Fruit fly (Drosophila melanogaster): ENCODE results near the gene CG31675.

Gene CG31675

dm6 chr2L:20867381-20867780, at the start of gene CG31675:
TSS of gene CG31675 (plus strand) at chr2L:20867755.
- TF ChIP-seq noc (tag; optimal IDR thresholded peaks at IDR 0.05): no peak

- no peak for TF ChIP-seq noc (tag; optimal IDR thresholded peaks at IDR 0.05)
Measured at dm6 chr2L:20818432-20818831, 49.1 kb upstream of the CG31675 start, which contains the start of gene CheB38a. TSS of gene CheB38a (minus strand) at chr2L:20818532.

- TF ChIP-seq noc (tag; optimal IDR thresholded peaks at IDR 0.05): no peak
Measured at dm6 chr2L:20820767-20821166, 46.8 kb upstream of the CG31675 start, which contains the start of gene CheB38c. TSS of gene CheB38c (minus strand) at chr2L:20820867.

dm6 chr2L:20821249-20822024, 46.1 kb upstream of the CG31675 start:
- no peak for TF ChIP-seq noc (tag; optimal IDR thresholded peaks at IDR 0.05)

dm6 chr2L:20822025-20822371, 45.6 kb upstream of the CG31675 start:
- TF ChIP-seq noc (tag; optimal IDR thresholded peaks at IDR 0.05): no peak

- TF ChIP-seq noc (tag; optimal IDR thresholded peaks at IDR 0.05): peak; percentile 35
Measured at dm6 chr2L:20822489-20823195, 44.9 kb upstream of the CG31675 start, which contains the start of gene CG9331. TSS of gene CG9331 (plus strand) at chr2L:20822828.

- TF ChIP-seq noc (tag; optimal IDR thresholded peaks at IDR 0.05): peak; percentile 15
Measured at dm6 chr2L:20823196-20824105, 44.1 kb upstream of the CG31675 start.

dm6 chr2L:20824136-20824789, 43.3 kb upstream of the CG31675 start:
- TF ChIP-seq noc (tag; optimal IDR thresholded peaks at IDR 0.05): no peak

- TF ChIP-seq noc (tag; optimal IDR thresholded peaks at IDR 0.05): peak; percentile 16
Measured at dm6 chr2L:20825265-20825664, 42.3 kb upstream of the CG31675 start.

dm6 chr2L:20826226-20826625, 41.3 kb upstream of the CG31675 start:
- no peak for TF ChIP-seq noc (tag; optimal IDR thresholded peaks at IDR 0.05)

dm6 chr2L:20827045-20827444, 40.5 kb upstream of the CG31675 start:
- no peak for TF ChIP-seq noc (tag; optimal IDR thresholded peaks at IDR 0.05)

- TF ChIP-seq noc (tag; optimal IDR thresholded peaks at IDR 0.05): no peak
Measured at dm6 chr2L:20828701-20829100, 38.9 kb upstream of the CG31675 start.

- no peak for TF ChIP-seq noc (tag; optimal IDR thresholded peaks at IDR 0.05)
Measured at dm6 chr2L:20829309-20829708, 38.2 kb upstream of the CG31675 start, which contains the start of gene CG31673. TSS of gene CG31673 (plus strand) at chr2L:20829609.

- TF ChIP-seq noc (tag; optimal IDR thresholded peaks at IDR 0.05): peak; percentile 68
Measured at dm6 chr2L:20829755-20830396, 37.7 kb upstream of the CG31675 start.

dm6 chr2L:20831060-20831459, 36.5 kb upstream of the CG31675 start, which contains the start of gene CG31674:
TSS of gene CG31674 (plus strand) at chr2L:20831262.
- TF ChIP-seq noc (tag; optimal IDR thresholded peaks at IDR 0.05): peak; percentile 48
